Worm (Caenorhabditis elegans): ENCODE measurements around the gene F57B9.3.
A peak's percentile ranks its signal among the peaks of the same experiment; 100 is the strongest.
"Not testable (repeated sequence)": the region's sequence is repeated elsewhere in the genome, so short reads cannot be mapped to it uniquely, and the experiment has no call there.

Gene F57B9.3

DNA sequence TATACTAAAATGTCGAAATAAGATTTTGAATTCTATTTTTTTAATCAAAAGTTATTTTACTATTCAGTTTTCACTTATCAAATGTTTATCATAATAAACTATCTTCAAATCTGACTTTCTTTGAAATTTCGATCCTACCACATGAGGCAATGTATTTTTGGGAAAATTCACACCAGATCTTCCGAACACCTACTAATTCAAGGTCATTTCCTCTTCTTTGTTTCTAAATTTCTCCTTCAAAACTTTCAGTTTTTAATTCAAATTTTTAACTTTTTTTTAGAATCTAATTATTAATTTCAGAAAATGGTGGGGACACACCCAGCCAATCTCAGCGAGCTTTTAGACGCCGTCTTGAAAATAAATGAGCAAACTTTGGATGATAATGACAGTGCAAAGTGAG lies 40.0 kb downstream of the F57B9.3 start, which contains the start of gene ceh-20:
ceh-20 (plus strand) TSS at position 301 of the 400 bp plus-strand sequence.
- TF ChIP-seq unc-62 (GFP tag; optimal IDR thresholded peaks at IDR 0.05) (no peak), lsy-12 (tag; optimal IDR thresholded peaks at IDR 0.05) (no peak), nhr-43 (tag; optimal IDR thresholded peaks at IDR 0.05; ENCODE audit: poor library complexity, severe bottlenecking) (no peak), ceh-82 (tag; optimal IDR thresholded peaks at IDR 0.05) (no peak), ztf-4 (tag; optimal IDR thresholded peaks at IDR 0.05) (no peak), unc-39 (tag; optimal IDR thresholded peaks at IDR 0.05) (no peak), nhr-12 (tag; optimal IDR thresholded peaks at IDR 0.05) (no peak)

DNA sequence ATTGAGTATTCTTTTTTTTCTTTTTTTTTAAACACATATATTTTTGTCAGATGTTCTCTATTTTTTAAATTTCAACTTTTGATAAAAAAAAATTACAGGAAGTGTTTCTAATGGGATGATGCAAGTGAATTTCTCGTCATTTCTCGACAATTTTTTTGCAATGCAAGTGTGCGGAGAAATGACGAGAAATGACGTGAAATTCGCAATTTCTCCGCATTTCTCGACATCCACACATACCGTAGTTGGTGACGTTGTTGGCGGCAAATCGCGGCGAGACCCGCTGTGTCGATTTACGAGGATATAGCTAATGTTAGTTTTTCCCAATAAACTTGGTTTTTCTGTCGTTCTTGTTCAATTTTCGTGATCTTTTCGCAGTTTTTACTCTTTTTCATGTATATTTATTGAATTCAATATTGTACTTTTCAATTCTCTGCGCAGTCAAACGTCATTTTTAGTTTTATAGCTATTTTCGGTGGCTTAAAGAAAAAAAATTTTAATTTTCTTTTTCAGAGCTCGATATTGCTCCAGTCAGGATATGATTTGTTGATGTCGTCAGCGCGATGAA lies 42.4 kb downstream of the F57B9.3 start, which contains the start of gene F31E3.6:
F31E3.6 (plus strand) TSS at position 93 of the 565 bp plus-strand sequence.
- not testable (repeated sequence) for TF ChIP-seq hmg-11, ceh-28, nhr-23 (tag; optimal IDR thresholded peaks at IDR 0.05)

DNA sequence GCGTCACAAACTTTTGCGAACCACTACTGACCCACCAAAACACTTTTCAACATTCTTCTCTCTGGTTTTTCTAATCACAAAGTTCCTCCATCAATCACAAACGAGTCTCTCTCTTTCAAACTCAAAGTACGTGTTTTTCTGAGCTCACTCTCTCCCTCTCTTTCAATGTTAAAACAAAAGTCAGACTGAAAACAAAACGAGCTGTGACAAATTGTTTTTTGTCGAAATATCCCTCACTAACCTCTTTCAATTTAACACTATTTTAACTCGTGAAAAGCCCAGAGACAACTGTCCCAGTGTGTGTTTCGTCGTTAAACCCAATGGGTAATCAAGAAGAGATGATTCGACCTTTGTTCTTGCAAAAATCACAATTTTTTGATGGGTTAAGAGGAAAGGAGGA lies 48.4 kb downstream of the F57B9.3 start:
- TF ChIP-seq egl-5 (tag; optimal IDR thresholded peaks at IDR 0.05) (peak; percentile 76), ama-1 (optimal IDR thresholded peaks at IDR 0.05) (no peak), nhr-28 (tag; optimal IDR thresholded peaks at IDR 0.05) (no peak), lsy-12 (tag; optimal IDR thresholded peaks at IDR 0.05) (no peak), nhr-237 (tag; optimal IDR thresholded peaks at IDR 0.05) (no peak), zag-1 (tag; optimal IDR thresholded peaks at IDR 0.05) (no peak), pha-4 (tag; optimal IDR thresholded peaks at IDR 0.05) (no peak), elt-2 (tag; optimal IDR thresholded peaks at IDR 0.05) (no peak), snpc-4 (tag; optimal IDR thresholded peaks at IDR 0.05) (no peak), tbx-2 (tag; optimal IDR thresholded peaks at IDR 0.05) (no peak), nhr-76 (tag; optimal IDR thresholded peaks at IDR 0.05) (no peak), eor-1 (tag; optimal IDR thresholded peaks at IDR 0.05) (no peak), R02D3.7 (tag; optimal IDR thresholded peaks at IDR 0.05) (no peak), fkh-10 (GFP tag; optimal IDR thresholded peaks at IDR 0.05) (no peak), nhr-11 (tag; optimal IDR thresholded peaks at IDR 0.05) (peak; percentile 74), mdl-1 (tag; optimal IDR thresholded peaks at IDR 0.05) (no peak), elt-3 (tag; optimal IDR thresholded peaks at IDR 0.05) (no peak), hmg-11 (tag; optimal IDR thresholded peaks at IDR 0.05) (no peak), nfya-1 (tag; optimal IDR thresholded peaks at IDR 0.05; ENCODE audit: insufficient read depth) (peak; percentile 43), jun-1 (tag; optimal IDR thresholded peaks at IDR 0.05) (no peak), egl-27 (tag; optimal IDR thresholded peaks at IDR 0.05) (no peak), fkh-2 (tag; optimal IDR thresholded peaks at IDR 0.05) (no peak), pqm-1 (tag; optimal IDR thresholded peaks at IDR 0.05) (peak; percentile 2), nhr-12 (tag; optimal IDR thresholded peaks at IDR 0.05) (no peak), ZK546.5 (tag; optimal IDR thresholded peaks at IDR 0.05) (no peak), unc-62 (GFP tag; optimal IDR thresholded peaks at IDR 0.05) (peak; percentile 44), nhr-67 (tag; optimal IDR thresholded peaks at IDR 0.05) (no peak), ceh-28 (tag; optimal IDR thresholded peaks at IDR 0.05) (no peak), sea-2 (GFP tag; optimal IDR thresholded peaks at IDR 0.05) (no peak), ceh-9 (tag; optimal IDR thresholded peaks at IDR 0.05) (no peak), nhr-43 (tag; optimal IDR thresholded peaks at IDR 0.05; ENCODE audit: poor library complexity, severe bottlenecking) (no peak), aly-2 (tag; optimal IDR thresholded peaks at IDR 0.05) (no peak), lin-39 (tag; optimal IDR thresholded peaks at IDR 0.05) (peak; percentile 92)

DNA sequence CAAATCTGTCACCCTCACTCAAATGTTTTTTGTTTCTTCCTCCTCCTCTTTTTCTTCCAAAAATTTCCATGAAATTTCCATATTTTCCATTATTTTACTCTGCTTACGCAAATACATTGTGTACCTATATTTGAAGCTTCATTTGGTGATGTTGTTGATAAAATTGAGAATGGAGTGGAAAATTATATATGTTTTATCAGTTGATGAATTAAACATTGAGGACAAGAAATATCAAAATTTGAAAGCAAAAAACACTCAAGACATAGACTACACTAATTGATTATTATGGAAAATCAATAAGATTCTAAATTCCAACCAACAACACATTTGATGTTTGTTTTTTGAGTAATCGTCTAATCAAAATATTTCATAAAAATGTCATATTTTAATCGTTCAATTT lies 49.6 kb downstream of the F57B9.3 start:
- TF ChIP-seq nhr-43 (tag; optimal IDR thresholded peaks at IDR 0.05; ENCODE audit: poor library complexity, severe bottlenecking), result no peak
- no peak for TF ChIP-seq unc-39 (tag; optimal IDR thresholded peaks at IDR 0.05)
- no peak for TF ChIP-seq mdl-1 (tag; optimal IDR thresholded peaks at IDR 0.05)
- peak; percentile 92 for TF ChIP-seq pha-4 (tag; optimal IDR thresholded peaks at IDR 0.05)
- peak; percentile 21 for TF ChIP-seq pqm-1 (tag; optimal IDR thresholded peaks at IDR 0.05)
- no peak for TF ChIP-seq sea-2 (GFP tag; optimal IDR thresholded peaks at IDR 0.05)
- no peak for TF ChIP-seq ztf-11 (tag; optimal IDR thresholded peaks at IDR 0.05)
- TF ChIP-seq elt-2 (tag; optimal IDR thresholded peaks at IDR 0.05), result peak; percentile 69
